Worm (Caenorhabditis elegans) whole organism, mixed stage, embryonic: ENCODE results near the gene mop-25.1.

ENCODE experiments used
- M03D4.4 ChIP-seq: sonication (generic microtip); optimal IDR thresholded peaks from 2 replicates; lab custom pipeline; 2017; ENCODE audit warnings: mild to moderate bottlenecking, missing genetic modification characterization, missing compliant biosample characterization
- bed-3 ChIP-seq: fragments of 200-800 bp; sonication (Bioruptor generic); optimal IDR thresholded peaks from 3 replicates; lab custom pipeline; 2018; ENCODE audit warnings: mild to moderate bottlenecking, missing genetic modification characterization, moderate library complexity, missing compliant biosample characterization
- blmp-1 ChIP-seq: fragments of 150-350 bp; optimal IDR thresholded peaks from 2 replicates; lab custom pipeline; 2014; ENCODE audit warnings: missing biosample characterization, missing genetic modification characterization
- ceh-39 ChIP-seq: fragments of 150-350 bp; optimal IDR thresholded peaks from 2 replicates; lab custom pipeline; 2014; ENCODE audit warnings: missing biosample characterization, missing genetic modification characterization
- ceh-43 ChIP-seq: fragments of 200-800 bp; sonication (Bioruptor generic); optimal IDR thresholded peaks from 2 replicates; lab custom pipeline; 2018; ENCODE audit warnings: mild to moderate bottlenecking, missing genetic modification characterization, moderate library complexity, missing compliant biosample characterization
- ceh-83 ChIP-seq: fragments of 200-800 bp; sonication (Bioruptor generic); optimal IDR thresholded peaks from 2 replicates; lab custom pipeline; 2018; ENCODE audit warnings: mild to moderate bottlenecking, missing genetic modification characterization, missing compliant biosample characterization
- ces-1 ChIP-seq: fragments of 150-350 bp; optimal IDR thresholded peaks from 2 replicates; lab custom pipeline; 2014; ENCODE audit warnings: missing biosample characterization, missing genetic modification reagents, missing genetic modification characterization
- cnd-1 ChIP-seq: fragments of 200-800 bp; sonication (Bioruptor generic); optimal IDR thresholded peaks from 2 replicates; lab custom pipeline; 2018; ENCODE audit warnings: mild to moderate bottlenecking, missing genetic modification characterization, missing compliant biosample characterization
- drap-1 ChIP-seq: fragments of 200-800 bp; sonication (Bioruptor generic); optimal IDR thresholded peaks from 3 replicates; lab custom pipeline; 2018; ENCODE audit warnings: mild to moderate bottlenecking, missing genetic modification characterization, missing compliant biosample characterization
- elt-1 ChIP-seq: sonication (generic microtip); optimal IDR thresholded peaks from 2 replicates; lab custom pipeline; 2017; ENCODE audit warnings: missing genetic modification characterization, mild to moderate bottlenecking, missing compliant biosample characterization, antibody characterized with exemption, moderate library complexity, borderline replicate concordance; ENCODE audit not compliant: insufficient read depth
- hlh-1 ChIP-seq: fragments of 150-350 bp; optimal IDR thresholded peaks from 2 replicates; lab custom pipeline; 2014; ENCODE audit warnings: missing biosample characterization, missing genetic modification reagents, missing genetic modification characterization
- lin-13 ChIP-seq: fragments of 150-350 bp; optimal IDR thresholded peaks from 2 replicates; lab custom pipeline; 2014; ENCODE audit warnings: missing biosample characterization, missing genetic modification characterization
- lin-32 ChIP-seq: fragments of 200-800 bp; sonication (Bioruptor generic); optimal IDR thresholded peaks from 2 replicates; lab custom pipeline; 2018; ENCODE audit warnings: mild to moderate bottlenecking, missing genetic modification characterization, missing compliant biosample characterization
- mab-5 ChIP-seq: fragments of 150-350 bp; optimal IDR thresholded peaks from 2 replicates; lab custom pipeline; 2014; ENCODE audit warnings: missing biosample characterization, missing genetic modification characterization
- mep-1 ChIP-seq: fragments of 150-350 bp; optimal IDR thresholded peaks from 2 replicates; lab custom pipeline; 2017; ENCODE audit warnings: missing biosample characterization, missing genetic modification reagents, missing genetic modification characterization, inconsistent platforms
- mls-2 ChIP-seq: sonication (generic microtip); optimal IDR thresholded peaks from 2 replicates; lab custom pipeline; 2016; ENCODE audit warnings: mild to moderate bottlenecking, missing genetic modification characterization, moderate library complexity, missing compliant biosample characterization
- nhr-12 ChIP-seq: fragments of 150-350 bp; optimal IDR thresholded peaks from 2 replicates; lab custom pipeline; 2014; ENCODE audit warnings: missing biosample characterization, missing genetic modification characterization
- nhr-2 ChIP-seq: fragments of 150-350 bp; optimal IDR thresholded peaks from 2 replicates; lab custom pipeline; 2014; ENCODE audit warnings: missing biosample characterization, missing genetic modification characterization
- nhr-237 ChIP-seq: fragments of 150-350 bp; optimal IDR thresholded peaks from 2 replicates; lab custom pipeline; 2014; ENCODE audit warnings: missing biosample characterization, missing genetic modification characterization
- nhr-28 ChIP-seq: fragments of 150-350 bp; optimal IDR thresholded peaks from 2 replicates; lab custom pipeline; 2014; ENCODE audit warnings: missing biosample characterization, missing genetic modification characterization
- nhr-76 ChIP-seq: sonication (generic microtip); optimal IDR thresholded peaks from 2 replicates; lab custom pipeline; 2017; ENCODE audit warnings: missing biosample characterization, missing genetic modification characterization
- pha-4 ChIP-seq: fragments of 150-350 bp; optimal IDR thresholded peaks from 2 replicates; lab custom pipeline; 2018; ENCODE audit warnings: missing biosample characterization, missing genetic modification reagents, missing genetic modification characterization
- sem-2 ChIP-seq: fragments of 200-800 bp; sonication (Bioruptor generic); optimal IDR thresholded peaks from 2 replicates; lab custom pipeline; 2018; ENCODE audit warnings: mild to moderate bottlenecking, missing genetic modification characterization, missing compliant biosample characterization
- snpc-4 ChIP-seq: fragments of 150-350 bp; optimal IDR thresholded peaks from 2 replicates; lab custom pipeline; 2014; ENCODE audit warnings: missing biosample characterization, missing genetic modification characterization
- sptf-1 ChIP-seq: sonication (generic microtip); optimal IDR thresholded peaks from 2 replicates; lab custom pipeline; 2017; ENCODE audit warnings: mild to moderate bottlenecking, missing genetic modification characterization, moderate library complexity, missing compliant biosample characterization
- tbx-8 ChIP-seq: fragments of 200-800 bp; sonication (Bioruptor generic); optimal IDR thresholded peaks from 2 replicates; lab custom pipeline; 2018; ENCODE audit warnings: mild to moderate bottlenecking, missing genetic modification characterization, moderate library complexity, missing compliant biosample characterization
- unc-120 ChIP-seq: sonication (generic microtip); optimal IDR thresholded peaks from 2 replicates; lab custom pipeline; 2017; ENCODE audit warnings: missing genetic modification characterization, missing compliant biosample characterization; ENCODE audit not compliant: poor library complexity, severe bottlenecking
- unc-39 ChIP-seq: fragments of 150-350 bp; optimal IDR thresholded peaks from 2 replicates; lab custom pipeline; 2014; ENCODE audit warnings: missing biosample characterization, missing genetic modification characterization
- zip-8 ChIP-seq: fragments of 150-350 bp; optimal IDR thresholded peaks from 2 replicates; lab custom pipeline; 2014; ENCODE audit warnings: missing biosample characterization, missing genetic modification characterization
- ztf-11 ChIP-seq: fragments of 150-350 bp; optimal IDR thresholded peaks from 2 replicates; lab custom pipeline; 2014; ENCODE audit warnings: missing biosample characterization, missing genetic modification characterization

The mop-25.1 gene

DNA sequence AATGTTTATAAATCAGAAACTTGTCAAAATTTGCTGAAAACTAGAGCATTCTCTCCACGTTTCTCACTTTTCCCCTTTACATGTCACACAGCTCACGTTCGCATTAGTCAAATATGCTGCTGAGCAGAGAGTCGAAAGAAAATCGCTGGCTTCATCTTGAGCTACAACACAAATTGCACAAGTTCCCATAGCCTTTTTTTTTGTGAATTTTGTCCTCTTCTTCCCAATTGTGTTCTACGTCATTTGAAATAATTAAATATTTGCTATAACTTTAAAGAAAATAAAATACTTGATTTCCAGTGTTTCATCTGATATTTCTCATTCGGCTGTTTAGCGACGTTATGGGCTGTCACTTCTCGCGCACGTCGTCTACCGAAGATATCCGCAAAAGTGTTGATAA is 15.0 kb upstream of the mop-25.1 start, which contains the start of gene R02E12.5:
Gene R02E12.5 (plus strand): TSS at position 301 of the 400 bp plus-strand sequence.
- no peak for TF ChIP-seq cnd-1
- no peak for TF ChIP-seq lin-13 (tag; lab: Kevin White, UChicago)
- TF ChIP-seq M03D4.4 (tag; lab: Kevin White, UChicago): no peak
- no peak for TF ChIP-seq nhr-2 (tag; lab: Kevin White, UChicago)
- TF ChIP-seq unc-120: no peak
- TF ChIP-seq mls-2: no peak
- no peak for TF ChIP-seq drap-1 (GFP tag; lab: Kevin White, UChicago)
- no peak for TF ChIP-seq bed-3 (GFP tag; lab: Kevin White, UChicago)

ce11 chrX:4003220-4003619 is 8.8 kb upstream of the mop-25.1 start, which contains the start of gene R02E12.12:
Gene R02E12.12, plus strand, starts transcription at chrX:4003520.
- TF ChIP-seq unc-120 (no peak), cnd-1 (no peak), hlh-1 (tag; lab: Kevin White, UChicago) (no peak), sem-2 (GFP tag; lab: Kevin White, UChicago) (no peak), ceh-39 (tag; lab: Kevin White, UChicago) (no peak), elt-1 (tag; lab: Kevin White, UChicago) (no peak), mep-1 (tag; lab: Kevin White, UChicago) (no peak), ceh-83 (GFP tag; lab: Kevin White, UChicago) (no peak), lin-32 (GFP tag; lab: Kevin White, UChicago) (no peak), nhr-2 (tag; lab: Kevin White, UChicago) (no peak), mls-2 (no peak), lin-13 (tag; lab: Kevin White, UChicago) (no peak), nhr-12 (tag; lab: Kevin White, UChicago) (no peak), mab-5 (no peak)

ce11 chrX:4005014-4005413 is 7.0 kb upstream of the mop-25.1 start, which contains the start of gene R02E12.4:
Gene R02E12.4, plus strand, starts transcription at chrX:4005314.
- TF ChIP-seq drap-1 (GFP tag; lab: Kevin White, UChicago): no peak
- TF ChIP-seq blmp-1: no peak
- no peak for TF ChIP-seq lin-32 (GFP tag; lab: Kevin White, UChicago)
- no peak for TF ChIP-seq nhr-237 (tag; lab: Kevin White, UChicago)
- TF ChIP-seq sem-2 (GFP tag; lab: Kevin White, UChicago): no peak
- no peak for TF ChIP-seq zip-8
- TF ChIP-seq ces-1: no peak
- no peak for TF ChIP-seq ceh-83 (GFP tag; lab: Kevin White, UChicago)
- no peak for TF ChIP-seq unc-39 (tag; lab: Kevin White, UChicago)
- TF ChIP-seq elt-1 (tag; lab: Kevin White, UChicago): no peak
- TF ChIP-seq tbx-8: no peak
- no peak for TF ChIP-seq mab-5
- no peak for TF ChIP-seq sptf-1 (tag; lab: Kevin White, UChicago)
- no peak for TF ChIP-seq hlh-1 (tag; lab: Kevin White, UChicago)
- TF ChIP-seq pha-4 (tag; lab: Kevin White, UChicago): no peak
- TF ChIP-seq cnd-1: no peak
- TF ChIP-seq ceh-39 (tag; lab: Kevin White, UChicago): no peak

DNA sequence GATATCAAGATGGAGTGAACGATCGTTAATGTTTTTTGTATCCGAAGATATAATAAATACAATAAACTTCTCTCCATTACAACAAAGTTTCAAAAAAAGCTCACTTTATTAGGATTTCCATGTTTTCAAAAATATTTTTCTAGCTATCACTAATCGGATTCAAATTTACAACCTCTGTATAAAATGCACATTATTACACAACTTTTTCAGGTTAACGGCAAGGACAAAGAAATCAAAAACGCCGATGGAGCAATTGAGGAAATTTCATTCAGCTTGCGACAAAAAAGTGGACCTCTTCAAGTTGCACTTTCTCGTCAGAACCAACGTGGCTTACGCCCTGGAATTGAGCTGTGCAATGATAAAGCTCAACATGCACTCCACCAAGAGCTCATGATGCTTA is 5.1 kb upstream of the mop-25.1 start:
- TF ChIP-seq ceh-43 (no peak), sptf-1 (tag; lab: Kevin White, UChicago) (no peak), cnd-1 (no peak), ztf-11 (tag; lab: Kevin White, UChicago) (no peak)

- no peak for TF ChIP-seq nhr-76 (tag; lab: Kevin White, UChicago)
- no peak for TF ChIP-seq snpc-4 (tag; lab: Kevin White, UChicago)
- no peak for TF ChIP-seq nhr-28 (tag; lab: Kevin White, UChicago)
- no peak for TF ChIP-seq ceh-39 (tag; lab: Kevin White, UChicago)
Measured at ce11 chrX:4007724-4008123, 4.3 kb upstream of the mop-25.1 start.

- TF ChIP-seq snpc-4 (tag; lab: Kevin White, UChicago) (no peak), nhr-2 (tag; lab: Kevin White, UChicago) (no peak), pha-4 (tag; lab: Kevin White, UChicago) (no peak), nhr-12 (tag; lab: Kevin White, UChicago) (no peak)
Measured at ce11 chrX:4008922-4009321, 3.1 kb upstream of the mop-25.1 start.
